Worm (Caenorhabditis elegans) whole organism, L4 larva: Measurements from ENCODE around the gene C04H4.1.

Source experiments
- aly-2 ChIP-seq: sonication (generic microtip); optimal IDR thresholded peaks from 2 replicates; lab custom pipeline; 2018; ENCODE audit warnings: missing biosample characterization, missing genetic modification characterization
- lin-15B ChIP-seq: fragments of 150-350 bp; sonication (generic microtip); optimal IDR thresholded peaks from 3 replicates; lab custom pipeline; 2014; ENCODE audit warnings: missing biosample characterization, missing genetic modification characterization

DNA sequence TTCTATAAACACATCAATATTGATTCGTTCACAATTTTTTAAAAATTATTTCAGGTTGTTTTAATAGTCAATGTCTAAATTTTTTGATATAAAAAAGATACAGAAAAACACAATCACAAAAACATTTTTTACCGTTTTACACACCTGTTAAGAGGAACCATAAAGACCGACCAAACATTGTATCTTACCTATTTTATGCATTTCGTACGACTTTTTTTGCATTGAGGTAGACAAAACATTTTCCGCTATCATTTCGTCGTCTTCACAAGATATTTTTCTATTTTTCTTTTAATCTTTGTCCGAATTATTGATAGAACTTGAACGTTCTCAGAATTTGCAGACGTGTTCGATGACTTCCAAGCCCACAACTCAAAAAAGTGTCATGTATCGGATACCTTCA is 49.7 kb downstream of the C04H4.1 start, which contains the start of gene glna-2:
- TF ChIP-seq aly-2 (tag; lab: Kevin White, UChicago) (no peak), lin-15B (tag; lab: Kevin White, UChicago) (no peak)
